Worm (Caenorhabditis elegans) whole organism, young adult: ENCODE measurements around the gene Y54G11A.2.
A peak's percentile ranks its signal among the peaks of the same experiment; 100 is the strongest.

ENCODE experiments used
- B0035.1 ChIP-seq: sonication (generic microtip); optimal IDR thresholded peaks from 2 replicates; lab custom pipeline; 2016; ENCODE audit warnings: missing genetic modification characterization, mild to moderate bottlenecking, missing compliant biosample characterization, missing genotype, missing genetic modification reagents
- B0336.3 ChIP-seq: fragments of 200-800 bp; sonication (Bioruptor generic); IDR thresholded peaks from 2 replicates; pipeline ENCODE4 v1.3.6; 2022; ENCODE audit warnings: missing genetic modification characterization, missing compliant biosample characterization
- C06A6.2 ChIP-seq: fragments of 200-800 bp; sonication (Bioruptor generic); conservative IDR thresholded peaks from 2 replicates; pipeline ENCODE4 v1.3.6; 2022; ENCODE audit warnings: missing genetic modification characterization, missing compliant biosample characterization
- D2030.7 ChIP-seq: fragments of 200-800 bp; sonication (Bioruptor generic); IDR thresholded peaks from 2 replicates; pipeline ENCODE4 v1.3.6; 2022; ENCODE audit warnings: missing genetic modification reagents, missing genetic modification characterization, missing compliant biosample characterization
- F22D6.2 ChIP-seq: sonication (generic microtip); optimal IDR thresholded peaks from 2 replicates; lab custom pipeline; 2016; ENCODE audit warnings: mild to moderate bottlenecking, missing genetic modification characterization, missing compliant biosample characterization
- F33H1.4 ChIP-seq: fragments of 200-800 bp; sonication (Bioruptor generic); IDR thresholded peaks from 2 replicates; pipeline ENCODE4 v1.3.6; 2022; ENCODE audit warnings: missing genetic modification reagents, missing genetic modification characterization, missing compliant biosample characterization
- F57A8.1 ChIP-seq: fragments of 200-800 bp; sonication (Bioruptor generic); optimal IDR thresholded peaks from 2 replicates; lab custom pipeline; 2018; ENCODE audit warnings: mild to moderate bottlenecking, missing genetic modification characterization, moderate library complexity, missing compliant biosample characterization
- F57C9.4 ChIP-seq: sonication (generic microtip); optimal IDR thresholded peaks from 2 replicates; lab custom pipeline; 2017; ENCODE audit warnings: mild to moderate bottlenecking, missing genetic modification characterization, missing compliant biosample characterization
- K12H6.12 ChIP-seq: fragments of 200-800 bp; sonication (Bioruptor generic); optimal IDR thresholded peaks from 2 replicates; lab custom pipeline; 2018; ENCODE audit warnings: mild to moderate bottlenecking, missing genetic modification characterization, missing compliant biosample characterization
- Y53F4B.3 ChIP-seq: fragments of 200-800 bp; sonication (Bioruptor generic); IDR thresholded peaks from 2 replicates; pipeline ENCODE4 v1.3.6; 2022; ENCODE audit warnings: missing genetic modification reagents, missing genetic modification characterization, missing compliant biosample characterization
- Y95B8A.8 ChIP-seq: fragments of 200-800 bp; sonication (Bioruptor generic); IDR thresholded peaks from 2 replicates; pipeline ENCODE4 v1.3.6; 2022; ENCODE audit warnings: missing genetic modification reagents, missing genetic modification characterization, missing compliant biosample characterization
- attf-3 ChIP-seq: fragments of 200-800 bp; sonication (Bioruptor generic); conservative IDR thresholded peaks from 2 replicates; pipeline ENCODE4 v1.3.6; 2022; ENCODE audit warnings: missing genetic modification reagents, missing genetic modification characterization, missing compliant biosample characterization
- bed-2 ChIP-seq: fragments of 200-800 bp; sonication (Bioruptor generic); IDR thresholded peaks from 2 replicates; pipeline ENCODE4 v1.3.6; 2022; ENCODE audit warnings: missing genetic modification reagents, missing genetic modification characterization, missing compliant biosample characterization
- cebp-1 ChIP-seq, 2 experiments: fragments of 200-800 bp in 1 of 2; sonication (Bioruptor generic) in 1 of 2; sonication (generic microtip) in 1 of 2; IDR thresholded peaks in 1 of 2; optimal IDR thresholded peaks in 1 of 2; 2 replicates each; pipeline versions ENCODE4 v1.3.6 to Lab custom; 2017 to 2022; ENCODE audit warnings: missing compliant biosample characterization in 2 of 2, missing genetic modification characterization in 2 of 2, mild to moderate bottlenecking in 1 of 2, missing genetic modification reagents in 1 of 2, moderate library complexity in 1 of 2
- ceh-27 ChIP-seq: fragments of 200-800 bp; sonication (Bioruptor generic); optimal IDR thresholded peaks from 2 replicates; lab custom pipeline; 2018; ENCODE audit warnings: mild to moderate bottlenecking, missing genetic modification characterization, moderate library complexity, missing compliant biosample characterization
- die-1 ChIP-seq: sonication (generic microtip); optimal IDR thresholded peaks from 2 replicates; lab custom pipeline; 2016; ENCODE audit warnings: missing genotype, mild to moderate bottlenecking, missing genetic modification characterization, missing compliant biosample characterization
- dpff-1 ChIP-seq: sonication (generic microtip); optimal IDR thresholded peaks from 2 replicates; lab custom pipeline; 2017; ENCODE audit warnings: mild to moderate bottlenecking, missing genetic modification characterization, missing compliant biosample characterization
- dpl-1 ChIP-seq: fragments of 150-350 bp; optimal IDR thresholded peaks from 2 replicates; lab custom pipeline; 2014; ENCODE audit warnings: missing biosample characterization, missing genetic modification reagents, missing genetic modification characterization
- him-1 ChIP-seq: sonication (generic microtip); optimal IDR thresholded peaks from 2 replicates; lab custom pipeline; 2016; ENCODE audit warnings: missing genotype, missing genetic modification reagents, missing genetic modification characterization, missing compliant biosample characterization
- lag-1 ChIP-seq: fragments of 200-800 bp; sonication (Bioruptor generic); IDR thresholded peaks from 2 replicates; pipeline ENCODE4 v1.3.6; 2022; ENCODE audit warnings: missing genetic modification reagents, missing genetic modification characterization, missing compliant biosample characterization
- let-607 ChIP-seq, 2 experiments: fragments of 200-800 bp in 1 of 2; sonication (Bioruptor generic) in 1 of 2; sonication (generic microtip) in 1 of 2; optimal IDR thresholded peaks; 2 replicates each; lab custom pipeline; 2016 to 2018; ENCODE audit warnings: mild to moderate bottlenecking in 2 of 2, missing compliant biosample characterization in 2 of 2, missing genetic modification characterization in 2 of 2, moderate library complexity in 2 of 2, missing genotype in 1 of 2
- lin-26 ChIP-seq: fragments of 200-800 bp; sonication (Bioruptor generic); IDR thresholded peaks from 2 replicates; pipeline ENCODE4 v1.3.6; 2022; ENCODE audit warnings: missing genetic modification reagents, missing genetic modification characterization, missing compliant biosample characterization
- lin-35 ChIP-seq, 3 experiments: fragments of 150-350 bp in 2 of 3; sonication (generic microtip) in 1 of 3; optimal IDR thresholded peaks; 2 replicates each; lab custom pipeline; 2014 to 2018; ENCODE audit warnings: missing biosample characterization in 3 of 3, missing genetic modification characterization in 3 of 3, missing genetic modification reagents in 3 of 3
- lin-54 ChIP-seq: fragments of 200-800 bp; sonication (Bioruptor generic); optimal IDR thresholded peaks from 2 replicates; lab custom pipeline; 2018; ENCODE audit warnings: mild to moderate bottlenecking, missing genetic modification characterization, missing compliant biosample characterization
- madf-3 ChIP-seq: fragments of 200-800 bp; sonication (Bioruptor generic); IDR thresholded peaks from 2 replicates; pipeline ENCODE4 v1.3.6; 2022; ENCODE audit warnings: missing genetic modification reagents, missing genetic modification characterization, missing compliant biosample characterization
- mcd-1 ChIP-seq: fragments of 200-800 bp; sonication (Bioruptor generic); IDR thresholded peaks from 2 replicates; pipeline ENCODE4 v1.3.6; 2022; ENCODE audit warnings: missing genetic modification reagents, missing genetic modification characterization, missing compliant biosample characterization
- mel-28 ChIP-seq: sonication (generic microtip); optimal IDR thresholded peaks from 2 replicates; lab custom pipeline; 2016; ENCODE audit warnings: borderline replicate concordance, mild to moderate bottlenecking, missing genetic modification characterization, missing compliant biosample characterization
- nfya-1 ChIP-seq: sonication (generic microtip); optimal IDR thresholded peaks from 2 replicates; lab custom pipeline; 2017; ENCODE audit warnings: antibody characterized with exemption, missing compliant biosample characterization, missing genetic modification characterization, borderline replicate concordance; ENCODE audit not compliant: insufficient read depth
- nfyb-1 ChIP-seq: fragments of 200-800 bp; sonication (Bioruptor generic); IDR thresholded peaks from 2 replicates; pipeline ENCODE4 v1.3.6; 2022; ENCODE audit warnings: missing genetic modification reagents, missing genetic modification characterization, missing compliant biosample characterization
- nhr-120 ChIP-seq: fragments of 200-800 bp; sonication (Bioruptor generic); IDR thresholded peaks from 2 replicates; pipeline ENCODE4 v1.3.6; 2022; ENCODE audit warnings: missing genetic modification characterization, missing compliant biosample characterization
- nhr-90 ChIP-seq: sonication (generic microtip); optimal IDR thresholded peaks from 2 replicates; lab custom pipeline; 2016; ENCODE audit warnings: missing genotype, mild to moderate bottlenecking, missing genetic modification characterization, missing compliant biosample characterization
- pbrm-1 ChIP-seq: fragments of 200-800 bp; sonication (Bioruptor generic); IDR thresholded peaks from 2 replicates; pipeline ENCODE4 v1.3.6; 2022; ENCODE audit warnings: missing genetic modification reagents, missing genetic modification characterization, missing compliant biosample characterization
- repo-1 ChIP-seq: sonication (generic microtip); optimal IDR thresholded peaks from 2 replicates; lab custom pipeline; 2017; ENCODE audit warnings: mild to moderate bottlenecking, missing genetic modification characterization, missing compliant biosample characterization
- snpc-1.1 ChIP-seq: sonication (generic microtip); optimal IDR thresholded peaks from 2 replicates; lab custom pipeline; 2017; ENCODE audit warnings: missing genetic modification characterization, mild to moderate bottlenecking, missing compliant biosample characterization, antibody characterized with exemption, moderate library complexity, missing genotype, missing genetic modification reagents; ENCODE audit not compliant: insufficient read depth
- snpc-1.3 ChIP-seq: sonication (generic microtip); optimal IDR thresholded peaks from 2 replicates; lab custom pipeline; 2017; ENCODE audit warnings: missing genetic modification characterization, mild to moderate bottlenecking, missing compliant biosample characterization, antibody characterized with exemption, moderate library complexity, missing genotype, missing genetic modification reagents; ENCODE audit not compliant: insufficient read depth
- somi-1 ChIP-seq: fragments of 200-800 bp; sonication (Bioruptor generic); optimal IDR thresholded peaks from 2 replicates; lab custom pipeline; 2018; ENCODE audit warnings: mild to moderate bottlenecking, missing genetic modification characterization, missing compliant biosample characterization
- tlf-1 ChIP-seq: fragments of 200-800 bp; sonication (Bioruptor generic); optimal IDR thresholded peaks from 2 replicates; lab custom pipeline; 2018; ENCODE audit warnings: mild to moderate bottlenecking, missing genetic modification characterization, missing compliant biosample characterization
- unc-130 ChIP-seq: sonication (generic microtip); optimal IDR thresholded peaks from 2 replicates; lab custom pipeline; 2016; ENCODE audit warnings: missing genetic modification reagents, missing genetic modification characterization, missing compliant biosample characterization
- zim-3 ChIP-seq: sonication (generic microtip); optimal IDR thresholded peaks from 2 replicates; lab custom pipeline; 2017; ENCODE audit warnings: mild to moderate bottlenecking, missing genetic modification characterization, moderate library complexity, missing compliant biosample characterization
- ztf-18 ChIP-seq: sonication (generic microtip); optimal IDR thresholded peaks from 2 replicates; lab custom pipeline; 2016; ENCODE audit warnings: missing genotype, mild to moderate bottlenecking, missing genetic modification characterization, missing compliant biosample characterization
- ztf-25 ChIP-seq: fragments of 200-800 bp; sonication (Bioruptor generic); IDR thresholded peaks from 2 replicates; pipeline ENCODE4 v1.3.6; 2022; ENCODE audit warnings: missing genetic modification reagents, missing genetic modification characterization, missing compliant biosample characterization
- ztf-3 ChIP-seq: fragments of 200-800 bp; sonication (Bioruptor generic); optimal IDR thresholded peaks from 2 replicates; lab custom pipeline; 2018; ENCODE audit warnings: mild to moderate bottlenecking, missing genetic modification characterization, missing compliant biosample characterization

Y54G11A.2 gene

DNA sequence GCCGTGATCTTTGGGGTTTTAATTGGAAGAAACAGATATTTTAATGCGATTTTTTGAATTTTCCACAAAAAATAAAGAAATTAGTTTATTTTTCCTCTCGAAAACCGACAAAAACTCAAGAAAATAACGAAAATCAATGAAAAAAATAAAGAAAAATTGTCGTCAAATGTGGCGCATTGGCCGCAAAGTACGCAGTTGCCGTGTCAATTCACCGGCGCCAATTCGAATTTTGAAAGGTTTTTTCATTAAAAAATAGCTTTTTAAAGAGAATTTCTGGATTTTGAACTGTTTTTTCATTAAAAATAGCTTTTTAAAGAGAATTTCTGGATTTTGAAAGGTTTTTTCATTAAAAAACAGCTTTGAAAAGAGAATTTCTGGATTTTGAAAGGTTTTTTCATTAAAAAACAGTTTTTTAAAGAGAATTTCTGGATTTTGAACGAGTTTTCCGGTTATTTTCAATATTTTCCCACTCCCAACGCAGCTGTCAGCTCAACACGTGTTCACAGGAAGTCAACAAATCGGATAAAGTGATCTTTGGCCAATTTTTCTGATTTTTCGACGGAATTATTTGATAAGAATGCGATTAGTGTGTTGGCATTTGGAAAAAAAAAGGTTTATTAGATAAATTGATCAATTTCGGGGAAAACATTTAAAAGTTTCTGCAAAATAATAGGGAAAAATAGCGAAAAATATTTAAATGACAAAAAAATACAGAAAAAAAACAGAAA is 17.6 kb upstream of the Y54G11A.2 start (continued):
- TF ChIP-seq nhr-90 (tag; lab: Kevin White, UChicago) (no peak), pbrm-1 (no peak), Y53F4B.3 (GFP tag; lab: Robert Waterston, UW) (no peak), lag-1 (GFP tag; lab: Robert Waterston, UW) (no peak), F33H1.4 (GFP tag; lab: Robert Waterston, UW) (peak; percentile 57; the same call in 1 of the 2 replicates), D2030.7 (no peak), lin-54 (GFP tag; lab: Kevin White, UChicago) (peak; percentile 90), snpc-1.1 (tag; lab: Kevin White, UChicago) (peak; percentile 27), F57C9.4 (tag; lab: Kevin White, UChicago) (no peak), ztf-25 (GFP tag; lab: Robert Waterston, UW) (no peak), dpl-1 (GFP tag; lab: Kevin White, UChicago) (peak; percentile 23), lin-35 (GFP tag; optimal IDR thresholded peaks at IDR 0.05; lab: Kevin White, UChicago) (peak in 1 of 3 experiments; percentile 15), unc-130 (GFP tag; lab: Kevin White, UChicago) (no peak)

DNA sequence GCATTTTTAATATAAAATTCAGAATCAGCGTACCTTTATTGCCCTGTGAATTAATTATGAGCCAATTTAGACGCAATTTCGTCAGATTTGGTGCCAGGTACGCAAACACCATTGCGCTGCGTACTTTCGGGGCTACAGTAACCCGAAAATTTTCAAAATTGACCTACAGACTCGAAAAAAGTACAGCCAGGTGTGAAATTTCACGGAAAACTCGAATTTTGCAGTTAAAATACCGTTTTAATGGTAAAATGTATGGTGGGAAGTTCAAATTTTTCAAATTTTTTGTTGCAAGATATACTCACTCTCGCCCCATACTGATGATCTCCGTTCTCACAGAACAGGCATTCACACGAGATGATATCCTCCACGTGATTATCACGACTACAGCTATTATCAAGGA is 15.6 kb upstream of the Y54G11A.2 start:
- no peak for TF ChIP-seq somi-1 (GFP tag; lab: Kevin White, UChicago)
- no peak for TF ChIP-seq madf-3
- no peak for TF ChIP-seq cebp-1 (GFP tag; IDR thresholded peaks at IDR 0.05; lab: Robert Waterston, UW)
- TF ChIP-seq cebp-1 (tag; optimal IDR thresholded peaks at IDR 0.05; lab: Kevin White, UChicago), result no peak
- no peak for TF ChIP-seq him-1 (tag; lab: Kevin White, UChicago)
- no peak for TF ChIP-seq tlf-1
- TF ChIP-seq snpc-1.1 (tag; lab: Kevin White, UChicago), result no peak
- TF ChIP-seq nhr-120 (GFP tag; lab: Robert Waterston, UW), result no peak
- no peak for TF ChIP-seq nfyb-1 (GFP tag; lab: Robert Waterston, UW)
- no peak for TF ChIP-seq B0035.1 (tag; lab: Kevin White, UChicago)
- TF ChIP-seq K12H6.12 (tag; lab: Kevin White, UChicago), result no peak
- TF ChIP-seq Y95B8A.8 (GFP tag; lab: Robert Waterston, UW), result no peak
- TF ChIP-seq dpff-1 (tag; lab: Kevin White, UChicago), result no peak
- TF ChIP-seq ztf-3 (GFP tag; lab: Kevin White, UChicago), result no peak
- no peak for TF ChIP-seq B0336.3 (GFP tag; lab: Robert Waterston, UW)
- no peak for TF ChIP-seq F22D6.2 (tag; lab: Kevin White, UChicago)

DNA sequence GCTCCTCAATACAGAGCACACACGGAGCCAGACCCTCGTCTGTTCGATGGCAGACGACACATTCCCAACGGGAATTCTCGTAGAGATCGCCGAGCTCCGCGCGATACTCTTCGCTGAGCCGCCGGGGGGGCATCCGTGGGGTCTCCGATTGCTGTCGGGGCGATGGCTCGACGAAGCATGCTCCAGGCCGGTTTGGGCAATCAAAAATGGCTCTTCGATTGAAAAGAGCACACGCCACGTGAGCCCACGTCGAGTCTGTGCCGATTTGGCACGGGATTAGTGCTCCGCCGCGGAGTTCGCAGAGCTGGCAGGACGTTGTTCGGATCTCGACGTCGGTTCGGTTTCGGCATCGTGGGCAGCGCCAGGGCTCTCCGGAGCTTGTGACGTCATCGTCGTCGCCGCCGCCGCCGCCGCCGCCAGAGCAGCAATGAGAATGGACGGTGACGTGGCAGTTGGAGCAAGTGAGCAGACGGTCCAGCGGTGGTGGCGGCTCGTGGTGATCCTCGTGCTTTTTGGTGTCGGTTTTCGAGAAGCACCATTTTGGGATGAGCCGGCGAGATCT is 14.8 kb upstream of the Y54G11A.2 start:
- 0 out of 2 replicates have a peak, but pooled peaks have one; percentile 31 for TF ChIP-seq ztf-25 (GFP tag; lab: Robert Waterston, UW)
- no peak for TF ChIP-seq ztf-18 (tag; lab: Kevin White, UChicago)
- no peak for TF ChIP-seq mel-28 (tag; lab: Kevin White, UChicago)
- no peak for TF ChIP-seq C06A6.2 (GFP tag; lab: Robert Waterston, UW)
- no peak for TF ChIP-seq ceh-27 (GFP tag; lab: Kevin White, UChicago)
- 0 out of 2 replicates have a peak, but pooled peaks have one; percentile 34 for TF ChIP-seq nfyb-1 (GFP tag; lab: Robert Waterston, UW)
- TF ChIP-seq mcd-1 (GFP tag; lab: Robert Waterston, UW), result no peak
- TF ChIP-seq let-607 (tag; optimal IDR thresholded peaks at IDR 0.05; lab: Kevin White, UChicago), result no peak
- TF ChIP-seq nfya-1, result no peak
- no peak for TF ChIP-seq bed-2 (GFP tag; lab: Robert Waterston, UW)
- TF ChIP-seq die-1 (tag; lab: Kevin White, UChicago), result no peak
- no peak for TF ChIP-seq attf-3 (GFP tag; lab: Robert Waterston, UW)
- no peak for TF ChIP-seq snpc-1.3
- TF ChIP-seq B0035.1 (tag; lab: Kevin White, UChicago), result no peak
- TF ChIP-seq nhr-120 (GFP tag; lab: Robert Waterston, UW), result no peak
- no peak for TF ChIP-seq lin-26 (GFP tag; lab: Robert Waterston, UW)
- TF ChIP-seq zim-3, result peak; percentile 18
- no peak for TF ChIP-seq F57C9.4 (tag; lab: Kevin White, UChicago)
- no peak for TF ChIP-seq F57A8.1 (GFP tag; lab: Kevin White, UChicago)
- TF ChIP-seq repo-1, result no peak
- TF ChIP-seq dpl-1 (GFP tag; lab: Kevin White, UChicago), result no peak
